Worm (Caenorhabditis elegans) whole organism, early embryonic: ENCODE measurements around the gene hda-4.

ENCODE experiments used
- B0310.2 ChIP-seq: sonication (generic microtip); optimal IDR thresholded peaks from 2 replicates; lab custom pipeline; 2016; ENCODE audit warnings: mild to moderate bottlenecking, missing genetic modification characterization, missing compliant biosample characterization
- F13C5.2 ChIP-seq: sonication (generic microtip); optimal IDR thresholded peaks from 2 replicates; lab custom pipeline; 2017; ENCODE audit warnings: mild to moderate bottlenecking, missing genetic modification characterization, inconsistent platforms, missing compliant biosample characterization
- aly-1 ChIP-seq: sonication (generic microtip); optimal IDR thresholded peaks from 2 replicates; lab custom pipeline; 2016; ENCODE audit warnings: missing genetic modification characterization, missing compliant biosample characterization
- ama-1 ChIP-seq: fragments of 150-350 bp; optimal IDR thresholded peaks from 2 replicates; lab custom pipeline; 2014
- ceh-13 ChIP-seq: fragments of 200-800 bp; sonication (Bioruptor generic); optimal IDR thresholded peaks from 2 replicates; lab custom pipeline; 2018; ENCODE audit warnings: mild to moderate bottlenecking, missing genetic modification characterization, missing compliant biosample characterization
- ceh-36 ChIP-seq: sonication (generic microtip); optimal IDR thresholded peaks from 2 replicates; lab custom pipeline; 2016; ENCODE audit warnings: missing genetic modification characterization, inconsistent platforms, missing compliant biosample characterization
- ets-7 ChIP-seq: sonication (generic microtip); optimal IDR thresholded peaks from 2 replicates; lab custom pipeline; 2016; ENCODE audit warnings: missing genotype, missing genetic modification characterization, missing compliant biosample characterization
- flt-1 ChIP-seq: fragments of 200-800 bp; sonication (Bioruptor generic); IDR thresholded peaks from 2 replicates; pipeline ENCODE4 v1.3.6; 2022; ENCODE audit warnings: missing genetic modification characterization, missing compliant biosample characterization
- hmbx-1 ChIP-seq: sonication (generic microtip); optimal IDR thresholded peaks from 2 replicates; lab custom pipeline; 2016; ENCODE audit warnings: mild to moderate bottlenecking, missing genetic modification characterization, missing compliant biosample characterization
- hmg-4 ChIP-seq: fragments of 200-800 bp; sonication (Bioruptor generic); optimal IDR thresholded peaks from 2 replicates; lab custom pipeline; 2018; ENCODE audit warnings: mild to moderate bottlenecking, missing genetic modification characterization, missing compliant biosample characterization
- hnd-1 ChIP-seq: sonication (generic microtip); optimal IDR thresholded peaks from 2 replicates; lab custom pipeline; 2016; ENCODE audit warnings: missing genetic modification characterization, missing compliant biosample characterization
- pes-1 ChIP-seq: fragments of 200-800 bp; sonication (Bioruptor generic); IDR thresholded peaks from 2 replicates; pipeline ENCODE4 v1.3.6; 2022; ENCODE audit warnings: missing genetic modification reagents, missing genetic modification characterization, missing compliant biosample characterization
- scrt-1 ChIP-seq: fragments of 200-800 bp; sonication (Bioruptor generic); IDR thresholded peaks from 2 replicates; pipeline ENCODE4 v1.3.6; 2022; ENCODE audit warnings: missing genetic modification characterization, missing compliant biosample characterization
- sea-1 ChIP-seq: fragments of 200-800 bp; sonication (Bioruptor generic); conservative IDR thresholded peaks from 2 replicates; pipeline ENCODE4 v1.3.6; 2022; ENCODE audit warnings: missing genetic modification characterization, missing compliant biosample characterization
- tbx-11 ChIP-seq: fragments of 200-800 bp; sonication (Bioruptor generic); IDR thresholded peaks from 2 replicates; pipeline ENCODE4 v1.3.6; 2022; ENCODE audit warnings: missing genetic modification characterization, missing compliant biosample characterization
- tbx-37 ChIP-seq: fragments of 200-800 bp; sonication (Bioruptor generic); conservative IDR thresholded peaks from 2 replicates; pipeline ENCODE4 v1.3.6; 2022; ENCODE audit warnings: missing genetic modification reagents, missing genetic modification characterization, missing compliant biosample characterization
- tra-4 ChIP-seq: sonication (generic microtip); optimal IDR thresholded peaks from 2 replicates; lab custom pipeline; 2017; ENCODE audit warnings: missing genetic modification characterization, missing compliant biosample characterization

hda-4 gene

ce11 chrX:16737478-16737877 lies 8.1 kb downstream of the hda-4 start:
- TF ChIP-seq flt-1 = no peak
- no peak for TF ChIP-seq tbx-11
- no peak for TF ChIP-seq hmg-4 (GFP tag; lab: Kevin White, UChicago)
- no peak for TF ChIP-seq aly-1
- TF ChIP-seq ama-1 (lab: Kevin White, UChicago) = no peak
- no peak for TF ChIP-seq tbx-37
- no peak for TF ChIP-seq hnd-1 (tag; lab: Kevin White, UChicago)
- no peak for TF ChIP-seq tra-4 (tag; lab: Kevin White, UChicago)
- no peak for TF ChIP-seq sea-1 (GFP tag; lab: Robert Waterston, UW)
- TF ChIP-seq scrt-1 (GFP tag; lab: Robert Waterston, UW) = no peak
- TF ChIP-seq hmbx-1 (tag; lab: Kevin White, UChicago) = no peak
- no peak for TF ChIP-seq ets-7

DNA sequence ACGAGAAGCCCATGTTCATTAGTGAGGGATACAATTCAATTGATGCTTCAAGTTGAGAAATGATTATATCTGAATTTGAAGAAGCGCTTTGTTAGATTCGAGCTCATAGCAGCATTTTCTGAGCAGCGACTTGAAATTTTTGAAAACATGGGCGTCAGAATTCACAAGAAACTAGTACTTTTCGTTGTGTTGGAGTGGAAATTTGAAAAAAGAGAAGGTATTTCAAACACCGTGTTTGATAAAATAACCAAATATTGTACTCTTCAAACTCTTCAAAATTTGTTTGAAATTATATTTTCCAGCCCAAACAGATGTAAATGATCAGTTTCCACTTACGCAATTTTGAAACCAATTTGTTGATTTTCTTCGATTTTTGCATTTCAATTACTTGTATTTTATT lies 15.6 kb downstream of the hda-4 start, which contains the start of gene C10E2.2:
Gene C10E2.2 (plus strand): TSS at position 301 of the 400 bp plus-strand sequence.
- TF ChIP-seq ama-1 (lab: Kevin White, UChicago) (no peak), F13C5.2 (tag; lab: Kevin White, UChicago) (no peak), B0310.2 (no peak), ets-7 (no peak)

- TF ChIP-seq hnd-1 (tag; lab: Kevin White, UChicago) = no peak
- TF ChIP-seq F13C5.2 (tag; lab: Kevin White, UChicago) = no peak
- TF ChIP-seq ets-7 = no peak
- TF ChIP-seq tbx-37 = no peak
- no peak for TF ChIP-seq sea-1 (GFP tag; lab: Robert Waterston, UW)
- TF ChIP-seq tbx-11 = no peak
- no peak for TF ChIP-seq B0310.2
- TF ChIP-seq hmg-4 (GFP tag; lab: Kevin White, UChicago) = no peak
Observed at ce11 chrX:16752196-16752595, 22.8 kb downstream of the hda-4 start.

DNA sequence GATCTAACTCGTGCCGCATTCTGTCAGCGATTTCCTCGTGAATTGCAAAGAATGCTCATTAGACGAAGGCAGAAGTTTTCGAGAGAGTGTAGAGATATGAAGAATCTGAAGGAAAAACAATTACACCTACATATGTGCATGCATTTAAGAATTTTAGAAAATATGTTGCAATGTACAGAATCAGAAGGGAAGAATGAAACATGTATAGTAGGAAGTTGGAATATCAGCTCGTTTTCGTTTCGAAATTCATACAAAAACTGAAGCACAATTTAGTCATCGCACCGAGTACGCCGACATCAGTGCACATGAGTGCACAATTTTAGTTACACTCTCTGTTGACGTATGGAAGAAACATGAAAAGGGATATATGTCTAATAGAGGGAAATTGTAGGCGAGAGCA lies 25.1 kb downstream of the hda-4 start, which contains the start of gene C10E2.5:
Gene C10E2.5 (minus strand): TSS at position 101 of the 400 bp plus-strand sequence.
- TF ChIP-seq tbx-11 = no peak
- no peak for TF ChIP-seq F13C5.2 (tag; lab: Kevin White, UChicago)
- no peak for TF ChIP-seq ama-1 (lab: Kevin White, UChicago)
- no peak for TF ChIP-seq pes-1 (GFP tag; lab: Robert Waterston, UW)
- no peak for TF ChIP-seq sea-1 (GFP tag; lab: Robert Waterston, UW)
- TF ChIP-seq tbx-37 = no peak
- TF ChIP-seq tra-4 (tag; lab: Kevin White, UChicago) = no peak
- no peak for TF ChIP-seq hnd-1 (tag; lab: Kevin White, UChicago)
- TF ChIP-seq flt-1 = no peak
- TF ChIP-seq aly-1 = no peak
- TF ChIP-seq hmg-4 (GFP tag; lab: Kevin White, UChicago) = no peak
- no peak for TF ChIP-seq ceh-13 (GFP tag; lab: Kevin White, UChicago)
- TF ChIP-seq B0310.2 = no peak

DNA sequence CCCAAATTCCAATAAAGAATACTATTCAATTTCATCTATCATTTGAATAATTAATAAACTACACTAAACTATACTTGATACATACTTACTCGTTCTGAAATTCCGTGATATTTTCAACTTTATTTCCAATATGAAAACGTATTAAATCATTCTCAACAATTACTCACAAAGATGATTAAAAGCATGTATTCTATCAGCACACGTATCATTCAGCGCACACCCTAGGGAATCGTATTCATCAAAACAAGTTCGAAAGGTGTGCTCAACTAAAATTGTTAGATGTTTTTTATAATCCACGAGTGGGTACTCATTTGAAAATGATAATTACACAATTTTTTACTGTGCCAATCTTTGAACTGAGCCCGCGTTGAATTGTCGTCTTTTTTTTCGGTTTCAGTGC lies 33.2 kb downstream of the hda-4 start, which contains the start of gene C10E2.1:
Gene C10E2.1 (plus strand): TSS at position 301 of the 400 bp plus-strand sequence.
- TF ChIP-seq hmg-4 (GFP tag; lab: Kevin White, UChicago) (no peak), scrt-1 (GFP tag; lab: Robert Waterston, UW) (no peak), aly-1 (no peak), ama-1 (lab: Kevin White, UChicago) (no peak), tra-4 (tag; lab: Kevin White, UChicago) (no peak), ets-7 (no peak), tbx-11 (no peak), flt-1 (no peak), sea-1 (GFP tag; lab: Robert Waterston, UW) (no peak), tbx-37 (no peak), pes-1 (GFP tag; lab: Robert Waterston, UW) (no peak), hnd-1 (tag; lab: Kevin White, UChicago) (no peak), B0310.2 (no peak), ceh-36 (tag; lab: Kevin White, UChicago) (no peak), hmbx-1 (tag; lab: Kevin White, UChicago) (no peak), ceh-13 (GFP tag; lab: Kevin White, UChicago) (no peak), F13C5.2 (tag; lab: Kevin White, UChicago) (no peak)

- TF ChIP-seq hmg-4 (GFP tag; lab: Kevin White, UChicago) (no peak), tra-4 (tag; lab: Kevin White, UChicago) (no peak), ceh-13 (GFP tag; lab: Kevin White, UChicago) (no peak), hmbx-1 (tag; lab: Kevin White, UChicago) (no peak), ama-1 (lab: Kevin White, UChicago) (no peak), F13C5.2 (tag; lab: Kevin White, UChicago) (no peak), ceh-36 (tag; lab: Kevin White, UChicago) (no peak), flt-1 (no peak), ets-7 (no peak), B0310.2 (no peak)
Observed at ce11 chrX:16770398-16770797, 41.0 kb downstream of the hda-4 start, which contains the start of gene mct-6. Gene mct-6 (minus strand): TSS chrX:16770498.

DNA sequence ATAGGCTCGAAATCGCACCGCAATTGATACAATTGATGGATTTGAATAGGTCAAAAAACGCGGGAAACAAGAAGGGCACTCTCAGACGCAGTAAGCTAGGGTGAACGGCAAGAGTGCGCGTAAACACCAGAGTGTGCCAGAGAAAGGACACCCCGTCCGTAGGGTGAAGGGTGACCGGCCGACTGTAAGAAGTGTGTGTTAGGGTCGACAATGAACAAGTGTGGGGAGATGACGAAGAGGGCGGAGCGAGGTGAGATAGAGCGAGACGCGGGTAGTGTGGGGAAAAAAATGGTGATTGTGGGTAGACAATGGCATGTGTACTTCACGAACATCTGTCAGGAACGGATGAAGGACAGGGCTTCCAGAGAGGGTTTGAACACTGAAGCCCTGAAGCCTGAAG lies 41.6 kb downstream of the hda-4 start:
- TF ChIP-seq ceh-13 (GFP tag; lab: Kevin White, UChicago) (no peak), aly-1 (peak; percentile 22), hmg-4 (GFP tag; lab: Kevin White, UChicago) (peak; percentile 66), ceh-36 (tag; lab: Kevin White, UChicago) (no peak)

- TF ChIP-seq flt-1 (no peak), ets-7 (no peak), tbx-11 (no peak), ceh-13 (GFP tag; lab: Kevin White, UChicago) (no peak), aly-1 (no peak), F13C5.2 (tag; lab: Kevin White, UChicago) (no peak), sea-1 (GFP tag; lab: Robert Waterston, UW) (no peak), hnd-1 (tag; lab: Kevin White, UChicago) (no peak), ceh-36 (tag; lab: Kevin White, UChicago) (no peak), pes-1 (GFP tag; lab: Robert Waterston, UW) (no peak), B0310.2 (no peak), tbx-37 (no peak), ama-1 (lab: Kevin White, UChicago) (no peak), tra-4 (tag; lab: Kevin White, UChicago) (no peak), hmbx-1 (tag; lab: Kevin White, UChicago) (no peak), scrt-1 (GFP tag; lab: Robert Waterston, UW) (no peak), hmg-4 (GFP tag; lab: Kevin White, UChicago) (no peak)
Observed at ce11 chrX:16772112-16772731, 42.9 kb downstream of the hda-4 start.
